Worm (Caenorhabditis elegans): Measurements from ENCODE around the gene ced-5.

ced-5 gene

ce11 chrIV:10483607-10484117 is at the start of gene ced-5, which contains the start of gene F01D4.5 (continued):
- peak; percentile 65 for TF ChIP-seq ztf-7 (tag; optimal IDR thresholded peaks at IDR 0.05)
- TF ChIP-seq fos-1 (tag; optimal IDR thresholded peaks at IDR 0.05), result no peak
- TF ChIP-seq lin-13 (GFP tag; optimal IDR thresholded peaks at IDR 0.05), result no peak

DNA sequence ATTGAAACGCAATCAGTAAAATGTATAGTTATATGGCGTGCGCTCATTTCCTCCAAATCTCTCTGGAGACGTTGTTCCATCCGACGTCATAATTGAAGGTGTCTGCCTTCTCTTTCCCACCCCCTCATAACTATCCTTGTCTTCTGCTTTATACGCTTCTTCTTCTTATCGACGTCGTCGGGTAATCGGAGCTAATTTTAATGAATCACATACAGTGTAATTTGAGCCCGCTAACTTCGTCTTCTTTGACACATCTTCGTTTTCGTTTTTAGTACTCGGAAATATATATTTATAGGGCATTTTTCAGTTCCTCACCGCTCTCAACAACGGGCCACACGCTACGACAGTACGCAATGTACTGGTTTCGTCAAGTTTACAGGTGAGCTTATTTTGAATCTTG is 47.5 kb upstream of the ced-5 start, which contains the start of gene ins-1:
ins-1 (plus strand) TSS at position 301 of the 400 bp plus-strand sequence.
- TF ChIP-seq ctbp-1 (GFP tag; IDR thresholded peaks at IDR 0.05) (no peak), Y75B8A.6 (GFP tag; IDR thresholded peaks at IDR 0.05) (no peak), dmd-6 (GFP tag; IDR thresholded peaks at IDR 0.05) (no peak), lin-38 (GFP tag; IDR thresholded peaks at IDR 0.05) (no peak), madf-5 (GFP tag; IDR thresholded peaks at IDR 0.05) (no peak), duxl-1 (tag; optimal IDR thresholded peaks at IDR 0.05; ENCODE audit: poor library complexity) (no peak), unc-39 (tag; optimal IDR thresholded peaks at IDR 0.05) (no peak), ama-1 (optimal IDR thresholded peaks at IDR 0.05) (no peak), nhr-111 (GFP tag; optimal IDR thresholded peaks at IDR 0.05) (no peak), ceh-44 (GFP tag; IDR thresholded peaks at IDR 0.05) (no peak), dve-1 (tag; optimal IDR thresholded peaks at IDR 0.05; ENCODE audit: insufficient read depth) (no peak), T20F7.1 (GFP tag; optimal IDR thresholded peaks at IDR 0.05) (no peak), lin-15B (tag; optimal IDR thresholded peaks at IDR 0.05) (no peak), snpc-1.2 (GFP tag; IDR thresholded peaks at IDR 0.05) (no peak), skn-1 (tag; optimal IDR thresholded peaks at IDR 0.05) (no peak), lim-7 (GFP tag; IDR thresholded peaks at IDR 0.05) (no peak), unc-130 (GFP tag; optimal IDR thresholded peaks at IDR 0.05) (no peak), hlh-30 (tag; optimal IDR thresholded peaks at IDR 0.05; ENCODE audit: insufficient read depth) (no peak), R02D3.7 (tag; optimal IDR thresholded peaks at IDR 0.05) (no peak)

DNA sequence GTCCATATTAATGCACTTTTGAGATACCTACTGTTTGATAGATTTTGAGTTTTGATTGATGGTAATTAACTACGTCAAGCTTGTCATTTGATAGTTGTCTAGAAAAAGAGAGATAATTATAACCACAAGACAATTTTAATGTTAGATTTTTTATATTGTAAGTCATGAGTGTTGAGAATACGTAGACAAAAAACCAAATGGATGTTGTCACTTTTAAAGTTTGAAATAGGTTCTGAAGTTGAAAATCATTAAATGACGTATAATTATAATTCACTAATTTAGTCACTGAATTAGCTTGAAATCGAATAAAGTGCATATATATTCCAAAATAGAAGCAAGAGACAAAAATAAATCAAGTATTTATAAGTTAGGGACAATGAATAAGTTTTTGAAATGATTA is 46.8 kb upstream of the ced-5 start:
- no peak for TF ChIP-seq nhr-77 (tag; optimal IDR thresholded peaks at IDR 0.05)
- TF ChIP-seq gei-8 (GFP tag; optimal IDR thresholded peaks at IDR 0.05), result no peak
- no peak for TF ChIP-seq ceh-82 (tag; optimal IDR thresholded peaks at IDR 0.05)
- no peak for TF ChIP-seq nhr-41 (GFP tag; IDR thresholded peaks at IDR 0.05)

ce11 chrIV:10438901-10439300 is 45.0 kb upstream of the ced-5 start, which contains the start of gene F13B12.3:
TSS of gene F13B12.3 (plus strand) at chrIV:10439123.
- TF ChIP-seq dmd-6 (GFP tag; IDR thresholded peaks at IDR 0.05) (peak; percentile 90), ztf-7 (tag; optimal IDR thresholded peaks at IDR 0.05) (no peak), nhr-48 (tag; optimal IDR thresholded peaks at IDR 0.05) (peak; percentile 18), unc-62 (GFP tag; optimal IDR thresholded peaks at IDR 0.05 in 1 of 2) (peak in 1 of 2 experiments; percentile 53), unc-62 (tag; optimal IDR thresholded peaks at IDR 0.05) (no peak), pqm-1 (tag; optimal IDR thresholded peaks at IDR 0.05) (peak; percentile 97), daf-16 (GFP tag; optimal IDR thresholded peaks at IDR 0.05) (no peak), daf-16 (tag; optimal IDR thresholded peaks at IDR 0.05) (peak; percentile 79), nhr-77 (tag; optimal IDR thresholded peaks at IDR 0.05) (peak; percentile 38), fkh-10 (GFP tag; optimal IDR thresholded peaks at IDR 0.05) (no peak), nhr-28 (tag; optimal IDR thresholded peaks at IDR 0.05) (peak; percentile 82)

DNA sequence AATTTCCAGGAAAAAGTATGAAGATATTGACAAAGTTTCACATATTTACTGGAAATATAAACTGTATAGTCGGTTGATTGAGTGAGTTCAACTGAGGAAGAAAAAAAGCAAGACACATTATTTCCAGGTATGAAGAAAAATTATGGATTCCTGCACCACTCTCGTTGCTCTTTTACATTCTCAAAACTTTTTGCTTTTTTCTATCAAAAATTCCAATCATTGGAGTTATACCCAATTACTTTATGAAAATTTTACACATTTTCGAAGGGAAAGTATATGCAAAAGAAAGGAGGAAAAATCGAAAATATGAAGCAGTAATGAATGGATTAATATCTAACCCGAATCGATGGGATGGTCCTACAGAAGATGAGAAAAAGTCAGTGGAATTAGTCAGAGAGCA is 41.0 kb upstream of the ced-5 start:
- no peak for TF ChIP-seq madf-5 (GFP tag; IDR thresholded peaks at IDR 0.05)
- TF ChIP-seq dmd-9 (GFP tag; IDR thresholded peaks at IDR 0.05), result no peak
- TF ChIP-seq ztf-7 (tag; optimal IDR thresholded peaks at IDR 0.05), result no peak
- TF ChIP-seq unc-62 (GFP tag; optimal IDR thresholded peaks at IDR 0.05 in 1 of 2), result peak in 1 of 2 experiments; percentile 51
- no peak for TF ChIP-seq unc-62 (tag; optimal IDR thresholded peaks at IDR 0.05)
- TF ChIP-seq F37D6.2 (tag; optimal IDR thresholded peaks at IDR 0.05), result no peak

Data from whole organism, L4 larva.